Worm (Caenorhabditis elegans): ENCODE data around the gene aqp-1.

The aqp-1 gene

ce11 chrII:7212059-7212458 lies 26.1 kb downstream of the aqp-1 start, which contains the start of gene E04F6.9:
Gene E04F6.9, minus strand, starts transcription at chrII:7212159.
- no peak for TF ChIP-seq nhr-6 (tag; optimal IDR thresholded peaks at IDR 0.05)
- TF ChIP-seq peb-1 (tag; optimal IDR thresholded peaks at IDR 0.05): no peak
- TF ChIP-seq snpc-4 (tag; optimal IDR thresholded peaks at IDR 0.05): no peak
- no peak for TF ChIP-seq lin-13 (GFP tag; optimal IDR thresholded peaks at IDR 0.05)
- TF ChIP-seq aly-2 (tag; optimal IDR thresholded peaks at IDR 0.05): no peak
- no peak for TF ChIP-seq ceh-82 (tag; optimal IDR thresholded peaks at IDR 0.05)
- TF ChIP-seq alr-1 (tag; optimal IDR thresholded peaks at IDR 0.05): no peak
- no peak for TF ChIP-seq lin-11 (tag; optimal IDR thresholded peaks at IDR 0.05)
- TF ChIP-seq R02D3.7 (tag; optimal IDR thresholded peaks at IDR 0.05): no peak
- TF ChIP-seq mab-5 (tag; optimal IDR thresholded peaks at IDR 0.05): no peak
- no peak for TF ChIP-seq elt-1 (tag; optimal IDR thresholded peaks at IDR 0.05)
- no peak for TF ChIP-seq ceh-16 (tag; optimal IDR thresholded peaks at IDR 0.05)
- TF ChIP-seq unc-39 (tag; optimal IDR thresholded peaks at IDR 0.05): no peak
- no peak for TF ChIP-seq mdl-1 (tag; optimal IDR thresholded peaks at IDR 0.05)
- TF ChIP-seq F13H6.1 (tag; optimal IDR thresholded peaks at IDR 0.05): no peak
- TF ChIP-seq lin-39 (tag; optimal IDR thresholded peaks at IDR 0.05): no peak
- TF ChIP-seq unc-62 (GFP tag; optimal IDR thresholded peaks at IDR 0.05): no peak
- no peak for TF ChIP-seq sem-4 (tag; optimal IDR thresholded peaks at IDR 0.05)
- TF ChIP-seq nhr-237 (tag; optimal IDR thresholded peaks at IDR 0.05): no peak
- no peak for TF ChIP-seq lsy-2 (tag; optimal IDR thresholded peaks at IDR 0.05)

- no peak for TF ChIP-seq ztf-4 (tag; optimal IDR thresholded peaks at IDR 0.05)
- no peak for TF ChIP-seq aly-2 (tag; optimal IDR thresholded peaks at IDR 0.05)
- no peak for TF ChIP-seq mbf-1 (tag; optimal IDR thresholded peaks at IDR 0.05)
- TF ChIP-seq lsy-2 (tag; optimal IDR thresholded peaks at IDR 0.05): peak in 1 of 2 experiments; percentile 36
Observed at ce11 chrII:7211280-7211679, 26.9 kb downstream of the aqp-1 start, which contains the start of gene E04F6.8. Gene E04F6.8, minus strand, starts transcription at chrII:7211380.

ce11 chrII:7210187-7210586 lies 28.0 kb downstream of the aqp-1 start, which contains the start of gene E04F6.15:
Gene E04F6.15, minus strand, starts transcription at chrII:7210287.
- TF ChIP-seq snpc-4 (tag; optimal IDR thresholded peaks at IDR 0.05) (no peak), ama-1 (optimal IDR thresholded peaks at IDR 0.05) (no peak), nhr-237 (tag; optimal IDR thresholded peaks at IDR 0.05) (no peak), lsy-2 (tag; optimal IDR thresholded peaks at IDR 0.05) (no peak), alr-1 (tag; optimal IDR thresholded peaks at IDR 0.05) (no peak), peb-1 (tag; optimal IDR thresholded peaks at IDR 0.05) (no peak), fos-1 (tag; optimal IDR thresholded peaks at IDR 0.05) (no peak), nhr-11 (tag; optimal IDR thresholded peaks at IDR 0.05) (no peak), C34F6.9 (tag; optimal IDR thresholded peaks at IDR 0.05) (no peak), egl-27 (tag; optimal IDR thresholded peaks at IDR 0.05) (no peak), unc-62 (GFP tag; optimal IDR thresholded peaks at IDR 0.05) (no peak), nhr-21 (tag; optimal IDR thresholded peaks at IDR 0.05) (no peak), crh-2 (tag; optimal IDR thresholded peaks at IDR 0.05) (no peak), sma-3 (GFP tag; optimal IDR thresholded peaks at IDR 0.05) (no peak), elt-3 (tag; optimal IDR thresholded peaks at IDR 0.05) (no peak), R02D3.7 (tag; optimal IDR thresholded peaks at IDR 0.05) (no peak), blmp-1 (tag; optimal IDR thresholded peaks at IDR 0.05; ENCODE audit: insufficient read depth) (no peak)

- TF ChIP-seq lin-39 (tag; optimal IDR thresholded peaks at IDR 0.05) (no peak), peb-1 (tag; optimal IDR thresholded peaks at IDR 0.05) (no peak), nhr-6 (tag; optimal IDR thresholded peaks at IDR 0.05) (no peak), mdl-1 (tag; optimal IDR thresholded peaks at IDR 0.05) (no peak), fos-1 (tag; optimal IDR thresholded peaks at IDR 0.05) (no peak), mab-5 (tag; optimal IDR thresholded peaks at IDR 0.05) (no peak), elt-1 (tag; optimal IDR thresholded peaks at IDR 0.05) (no peak), nhr-10 (tag; optimal IDR thresholded peaks at IDR 0.05) (no peak), sem-4 (tag; optimal IDR thresholded peaks at IDR 0.05) (no peak), Y55F3AM.14 (GFP tag; optimal IDR thresholded peaks at IDR 0.05) (no peak), skn-1 (tag; optimal IDR thresholded peaks at IDR 0.05) (no peak), aly-2 (tag; optimal IDR thresholded peaks at IDR 0.05) (no peak), ztf-4 (tag; optimal IDR thresholded peaks at IDR 0.05) (no peak), nhr-129 (tag; optimal IDR thresholded peaks at IDR 0.05) (no peak), ztf-11 (tag; optimal IDR thresholded peaks at IDR 0.05) (no peak), elt-3 (tag; optimal IDR thresholded peaks at IDR 0.05) (no peak), F13H6.1 (tag; optimal IDR thresholded peaks at IDR 0.05) (no peak), R02D3.7 (tag; optimal IDR thresholded peaks at IDR 0.05) (no peak), sma-3 (GFP tag; optimal IDR thresholded peaks at IDR 0.05) (no peak)
Observed at ce11 chrII:7208184-7208583, 30.0 kb downstream of the aqp-1 start, which contains the start of gene dhs-7. Gene dhs-7, minus strand, starts transcription at chrII:7208460.
